Worm (Caenorhabditis elegans): Measurements from ENCODE around the gene lips-10.

Gene lips-10

DNA sequence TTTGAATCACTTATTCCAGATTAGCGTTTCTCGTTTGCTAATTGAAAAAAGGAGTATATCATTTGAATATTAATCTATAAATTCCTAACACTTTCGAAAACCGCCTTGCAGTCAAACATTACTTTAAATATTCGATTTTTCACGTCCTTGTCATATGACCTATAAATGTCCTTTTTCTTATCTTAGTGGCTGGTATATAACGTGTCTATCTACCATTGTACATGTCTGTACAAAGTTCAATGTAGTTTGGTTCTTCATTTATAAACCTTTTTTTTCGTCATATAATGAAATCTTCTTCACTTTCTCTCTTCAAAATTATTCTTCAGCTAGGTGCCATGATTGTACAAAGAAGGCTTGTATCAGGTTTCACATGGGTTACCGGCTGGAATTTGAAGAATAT is 46.6 kb downstream of the lips-10 start, which contains the start of gene gbh-2:
TSS of gene gbh-2 (plus strand) at position 277 of the 400 bp plus-strand sequence.
- TF ChIP-seq hsf-1 (GFP tag; IDR thresholded peaks at IDR 0.05) (no peak), Y53G8AR.9 (GFP tag; conservative IDR thresholded peaks at IDR 0.05) (no peak), madf-6 (GFP tag; IDR thresholded peaks at IDR 0.05) (no peak), ets-4 (GFP tag; optimal IDR thresholded peaks at IDR 0.05) (no peak), tbp1 (GFP tag; optimal IDR thresholded peaks at IDR 0.05) (peak; percentile 41), lin-35 (GFP tag; optimal IDR thresholded peaks at IDR 0.05) (no peak), nfya-1 (tag; optimal IDR thresholded peaks at IDR 0.05; ENCODE audit: borderline replicate concordance, insufficient read depth) (no peak), pbrm-1 (GFP tag; IDR thresholded peaks at IDR 0.05) (no peak), xnd-1 (tag; optimal IDR thresholded peaks at IDR 0.05) (no peak), mel-28 (tag; optimal IDR thresholded peaks at IDR 0.05; ENCODE audit: borderline replicate concordance) (no peak), tlf-1 (GFP tag; optimal IDR thresholded peaks at IDR 0.05) (peak; percentile 7), lag-1 (GFP tag; IDR thresholded peaks at IDR 0.05) (no peak), D2030.7 (GFP tag; IDR thresholded peaks at IDR 0.05) (no peak), cebp-1 (GFP tag; IDR thresholded peaks at IDR 0.05) (no peak), cebp-1 (tag; optimal IDR thresholded peaks at IDR 0.05) (peak; percentile 42), atf-7 (tag; optimal IDR thresholded peaks at IDR 0.05) (peak; percentile 27), egrh-3 (GFP tag; IDR thresholded peaks at IDR 0.05) (no peak), T26A5.8 (tag; optimal IDR thresholded peaks at IDR 0.05) (no peak), ztf-3 (GFP tag; optimal IDR thresholded peaks at IDR 0.05) (no peak), F39B2.1 (GFP tag; IDR thresholded peaks at IDR 0.05) (no peak), madf-10 (tag; optimal IDR thresholded peaks at IDR 0.05) (peak; percentile 25), ccch-3 (GFP tag; optimal IDR thresholded peaks at IDR 0.05) (no peak), hrde-1 (tag; optimal IDR thresholded peaks at IDR 0.05; ENCODE audit: borderline replicate concordance) (no peak), lsl-1 (GFP tag; optimal IDR thresholded peaks at IDR 0.05) (no peak), attf-5 (GFP tag; optimal IDR thresholded peaks at IDR 0.05) (no peak), lir-1 (GFP tag; conservative IDR thresholded peaks at IDR 0.05) (no peak), ztf-25 (GFP tag; IDR thresholded peaks at IDR 0.05) (no peak), T07F8.4 (tag; optimal IDR thresholded peaks at IDR 0.05) (no peak), Y67H2A.10 (GFP tag; conservative IDR thresholded peaks at IDR 0.05) (no peak), let-607 (tag; optimal IDR thresholded peaks at IDR 0.05) (peak in 1 of 2 experiments; percentile 38), ceh-100 (GFP tag; IDR thresholded peaks at IDR 0.05) (no peak), Y53F4B.3 (GFP tag; IDR thresholded peaks at IDR 0.05) (no peak), sdz-38 (tag; optimal IDR thresholded peaks at IDR 0.05) (no peak), attf-6 (GFP tag; IDR thresholded peaks at IDR 0.05) (no peak), K11D2.4 (GFP tag; IDR thresholded peaks at IDR 0.05) (no peak), ceh-91 (GFP tag; IDR thresholded peaks at IDR 0.05) (no peak), ceh-58 (GFP tag; IDR thresholded peaks at IDR 0.05) (no peak), mes-4 (tag; optimal IDR thresholded peaks at IDR 0.05) (no peak), hmg-1.2 (GFP tag; IDR thresholded peaks at IDR 0.05) (no peak), rcor-1 (GFP tag; IDR thresholded peaks at IDR 0.05) (no peak), lin-40 (tag; optimal IDR thresholded peaks at IDR 0.05) (peak; percentile 14), ztf-22 (GFP tag; optimal IDR thresholded peaks at IDR 0.05) (no peak), bed-2 (GFP tag; IDR thresholded peaks at IDR 0.05) (no peak), B0019.2 (GFP tag; conservative IDR thresholded peaks at IDR 0.05) (no peak), nhr-80 (tag; optimal IDR thresholded peaks at IDR 0.05) (peak; percentile 57), zfh-2 (GFP tag; conservative IDR thresholded peaks at IDR 0.05) (no peak), nhr-120 (GFP tag; IDR thresholded peaks at IDR 0.05) (no peak), bed-1 (GFP tag; IDR thresholded peaks at IDR 0.05) (no peak), attf-3 (GFP tag; conservative IDR thresholded peaks at IDR 0.05) (no peak)
